Fruit fly (Drosophila melanogaster) whole organism, embryonic: ENCODE results near the gene CG12592.

Experiments
- Antp ChIP-seq: fragments of 200-800 bp; sonication (Bioruptor generic); optimal IDR thresholded peaks from 3 replicates; lab custom pipeline; 2016; ENCODE audit warnings: missing biosample characterization, missing genetic modification characterization
- Asciz ChIP-seq: fragments of 200-800 bp; sonication (Bioruptor generic); optimal IDR thresholded peaks from 2 replicates; lab custom pipeline; 2017; ENCODE audit warnings: missing biosample characterization, mild to moderate bottlenecking, missing genetic modification characterization, missing genetic modification reagents
- CG10147 ChIP-seq: fragments of 200-800 bp; sonication (Bioruptor generic); optimal IDR thresholded peaks from 2 replicates; lab custom pipeline; 2019; ENCODE audit warnings: missing biosample characterization, mild to moderate bottlenecking, missing genetic modification characterization, moderate library complexity
- CG10543 ChIP-seq: fragments of 200-800 bp; sonication (Bioruptor generic); optimal IDR thresholded peaks from 3 replicates; lab custom pipeline; 2017; ENCODE audit warnings: missing biosample characterization, mild to moderate bottlenecking, missing genetic modification characterization, moderate library complexity
- CG11398 ChIP-seq: fragments of 200-800 bp; sonication (Bioruptor generic); optimal IDR thresholded peaks from 2 replicates; lab custom pipeline; 2016; ENCODE audit warnings: missing biosample characterization, missing genetic modification characterization
- CG11723 ChIP-seq: fragments of 200-800 bp; sonication (Bioruptor generic); optimal IDR thresholded peaks from 2 replicates; lab custom pipeline; 2017; ENCODE audit warnings: missing biosample characterization, mild to moderate bottlenecking, missing genetic modification characterization
- CG12071 ChIP-seq: fragments of 200-800 bp; sonication (Bioruptor generic); optimal IDR thresholded peaks from 3 replicates; lab custom pipeline; 2018; ENCODE audit warnings: missing biosample characterization, mild to moderate bottlenecking, missing genetic modification characterization
- CG13123 ChIP-seq: fragments of 200-800 bp; sonication (Bioruptor generic); optimal IDR thresholded peaks from 2 replicates; lab custom pipeline; 2016; ENCODE audit warnings: missing biosample characterization, missing genetic modification characterization
- CG14710 ChIP-seq: fragments of 200-800 bp; sonication (Bioruptor generic); optimal IDR thresholded peaks from 3 replicates; lab custom pipeline; 2019; ENCODE audit warnings: missing biosample characterization, mild to moderate bottlenecking, missing genetic modification characterization, moderate library complexity
- CG15011 ChIP-seq: fragments of 200-800 bp; sonication (Bioruptor generic); optimal IDR thresholded peaks from 3 replicates; lab custom pipeline; 2018; ENCODE audit warnings: missing biosample characterization, mild to moderate bottlenecking, missing genetic modification characterization
- CG15479 ChIP-seq: fragments of 200-800 bp; sonication (Bioruptor generic); optimal IDR thresholded peaks from 3 replicates; lab custom pipeline; 2019; ENCODE audit warnings: missing biosample characterization, mild to moderate bottlenecking, missing genetic modification characterization, moderate library complexity
- CG15514 ChIP-seq: fragments of 200-800 bp; sonication (Bioruptor generic); optimal IDR thresholded peaks from 3 replicates; lab custom pipeline; 2017; ENCODE audit warnings: missing biosample characterization, missing genetic modification characterization, mild to moderate bottlenecking, moderate library complexity, missing genetic modification reagents
- CG17802 ChIP-seq: fragments of 200-800 bp; sonication (Bioruptor generic); optimal IDR thresholded peaks from 2 replicates; lab custom pipeline; 2018; ENCODE audit warnings: missing biosample characterization, mild to moderate bottlenecking, missing genetic modification characterization, moderate library complexity
- CG18476 ChIP-seq: fragments of 200-800 bp; sonication (Bioruptor generic); optimal IDR thresholded peaks from 2 replicates; lab custom pipeline; 2016; ENCODE audit warnings: missing biosample characterization, mild to moderate bottlenecking, missing genetic modification characterization
- CG18599 ChIP-seq: fragments of 200-800 bp; sonication (Bioruptor generic); optimal IDR thresholded peaks from 3 replicates; lab custom pipeline; 2017; ENCODE audit warnings: missing biosample characterization, missing genetic modification characterization, mild to moderate bottlenecking, moderate library complexity, missing genetic modification reagents
- CG2202 ChIP-seq: fragments of 200-800 bp; sonication (Bioruptor generic); optimal IDR thresholded peaks from 2 replicates; lab custom pipeline; 2018; ENCODE audit warnings: missing biosample characterization, mild to moderate bottlenecking, missing genetic modification characterization
- CG2712 ChIP-seq: fragments of 200-800 bp; optimal IDR thresholded peaks from 3 replicates; lab custom pipeline; 2019; ENCODE audit warnings: missing biosample characterization, mild to moderate bottlenecking, missing genetic modification characterization, moderate library complexity
- CG31365 ChIP-seq: fragments of 200-800 bp; sonication (Bioruptor generic); optimal IDR thresholded peaks from 2 replicates; lab custom pipeline; 2018; ENCODE audit warnings: missing biosample characterization, mild to moderate bottlenecking, missing genetic modification characterization
- CG3995 ChIP-seq: fragments of 200-800 bp; sonication (Bioruptor generic); optimal IDR thresholded peaks from 3 replicates; lab custom pipeline; 2016; ENCODE audit warnings: missing biosample characterization, missing genetic modification characterization
- CG5180 ChIP-seq: fragments of 200-800 bp; sonication (Bioruptor generic); optimal IDR thresholded peaks from 3 replicates; lab custom pipeline; 2017; ENCODE audit warnings: missing biosample characterization, missing genetic modification characterization, mild to moderate bottlenecking, moderate library complexity, missing genetic modification reagents
- CG6254 ChIP-seq: fragments of 200-800 bp; sonication (Bioruptor generic); optimal IDR thresholded peaks from 3 replicates; lab custom pipeline; 2017; ENCODE audit warnings: mild to moderate bottlenecking, missing biosample characterization, missing genetic modification reagents, missing genetic modification characterization
- CG7987 ChIP-seq: fragments of 200-800 bp; sonication (Bioruptor generic); optimal IDR thresholded peaks from 2 replicates; lab custom pipeline; 2018; ENCODE audit warnings: missing biosample characterization, mild to moderate bottlenecking, missing genetic modification characterization, moderate library complexity
- CHES-1-like ChIP-seq: fragments of 200-800 bp; sonication (Bioruptor generic); optimal IDR thresholded peaks from 2 replicates; lab custom pipeline; 2016; ENCODE audit warnings: missing biosample characterization, missing genetic modification characterization
- D19A ChIP-seq: fragments of 200-800 bp; optimal IDR thresholded peaks from 3 replicates; lab custom pipeline; 2019; ENCODE audit warnings: missing biosample characterization, mild to moderate bottlenecking, missing genetic modification characterization, moderate library complexity
- Fer2 ChIP-seq: fragments of 200-800 bp; sonication (Bioruptor generic); optimal IDR thresholded peaks from 2 replicates; lab custom pipeline; 2018; ENCODE audit warnings: missing biosample characterization, mild to moderate bottlenecking, missing genetic modification characterization, moderate library complexity
- Gug ChIP-seq: fragments of 200-800 bp; sonication (Bioruptor generic); IDR thresholded peaks from 4 replicates; pipeline ENCODE4 v1.3.6; 2022; ENCODE audit warnings: missing biosample characterization, missing genetic modification characterization
- HHEX ChIP-seq: fragments of 200-800 bp; sonication (Bioruptor generic); optimal IDR thresholded peaks from 3 replicates; lab custom pipeline; 2017; ENCODE audit warnings: missing biosample characterization, mild to moderate bottlenecking, missing genetic modification characterization, missing genetic modification reagents
- Hey ChIP-seq: fragments of 200-800 bp; sonication (Bioruptor generic); optimal IDR thresholded peaks from 3 replicates; lab custom pipeline; 2018; ENCODE audit warnings: missing biosample characterization, mild to moderate bottlenecking, missing genetic modification characterization
- Myb ChIP-seq: fragments of 200-800 bp; sonication (Bioruptor generic); optimal IDR thresholded peaks from 2 replicates; lab custom pipeline; 2016; ENCODE audit warnings: missing biosample characterization, missing genetic modification characterization
- Nf-YC ChIP-seq: fragments of 200-800 bp; optimal IDR thresholded peaks from 3 replicates; lab custom pipeline; 2019; ENCODE audit warnings: missing biosample characterization, mild to moderate bottlenecking, missing genetic modification characterization, moderate library complexity
- Side ChIP-seq: fragments of 200-800 bp; sonication (Bioruptor generic); optimal IDR thresholded peaks from 2 replicates; lab custom pipeline; 2016; ENCODE audit warnings: missing biosample characterization, missing genetic modification characterization
- Stat92E ChIP-seq, 3 experiments: fragments of >200 bp in 2 of 3; fragments of 200-800 bp in 1 of 3; sonication (Bioruptor generic) in 1 of 3; optimal IDR thresholded peaks; 2 replicates each; lab custom pipeline; 2017 to 2019; ENCODE audit warnings: missing biosample characterization in 3 of 3, missing genetic modification characterization in 3 of 3, mild to moderate bottlenecking in 1 of 3, moderate library complexity in 1 of 3
- Tbp ChIP-seq: fragments of >200 bp; optimal IDR thresholded peaks from 2 replicates; lab custom pipeline; 2018; ENCODE audit warnings: missing biosample characterization, missing genetic modification characterization
- Vsx1 ChIP-seq: fragments of 200-800 bp; sonication (Bioruptor generic); optimal IDR thresholded peaks from 2 replicates; lab custom pipeline; 2017; ENCODE audit warnings: missing biosample characterization, mild to moderate bottlenecking, missing genetic modification characterization, missing genetic modification reagents
- bcd ChIP-seq: fragments of 200-800 bp; sonication (Bioruptor generic); optimal IDR thresholded peaks from 2 replicates; lab custom pipeline; 2017; ENCODE audit warnings: missing biosample characterization, mild to moderate bottlenecking, missing genetic modification characterization
- dmrt99B ChIP-seq: fragments of 200-800 bp; sonication (Bioruptor generic); optimal IDR thresholded peaks from 2 replicates; lab custom pipeline; 2018; ENCODE audit warnings: missing biosample characterization, mild to moderate bottlenecking, missing genetic modification characterization, moderate library complexity
- gem ChIP-seq: fragments of 200-800 bp; sonication (Bioruptor generic); optimal IDR thresholded peaks from 2 replicates; lab custom pipeline; 2019; ENCODE audit warnings: missing biosample characterization, mild to moderate bottlenecking, missing genetic modification characterization, moderate library complexity
- grn ChIP-seq: fragments of 200-800 bp; sonication (Bioruptor generic); optimal IDR thresholded peaks from 3 replicates; lab custom pipeline; 2017; ENCODE audit warnings: missing biosample characterization, missing genetic modification characterization
- insv ChIP-seq, 2 experiments: fragments of 200-800 bp; sonication (Bioruptor generic); optimal IDR thresholded peaks; 3 replicates each; lab custom pipeline; 2016 to 2018; ENCODE audit warnings: missing biosample characterization in 2 of 2, missing genetic modification characterization in 2 of 2
- mirr ChIP-seq: fragments of 200-800 bp; sonication (Bioruptor generic); optimal IDR thresholded peaks from 3 replicates; lab custom pipeline; 2018; ENCODE audit warnings: missing biosample characterization, mild to moderate bottlenecking, missing genetic modification characterization
- onecut ChIP-seq: fragments of 200-800 bp; sonication (Bioruptor generic); IDR thresholded peaks from 2 replicates; pipeline ENCODE4 v1.3.6; 2022; ENCODE audit warnings: missing biosample characterization, missing genetic modification characterization
- pzg ChIP-seq: fragments of 200-800 bp; sonication (Bioruptor generic); optimal IDR thresholded peaks from 3 replicates; lab custom pipeline; 2018; ENCODE audit warnings: missing biosample characterization, mild to moderate bottlenecking, missing genetic modification characterization, moderate library complexity
- salm ChIP-seq: fragments of 200-800 bp; sonication (Bioruptor generic); optimal IDR thresholded peaks from 2 replicates; lab custom pipeline; 2018; ENCODE audit warnings: missing biosample characterization, mild to moderate bottlenecking, missing genetic modification characterization
- sens ChIP-seq: fragments of 200-800 bp; sonication (Bioruptor generic); peaks from one replicate; lab custom pipeline; 2016; ENCODE audit warnings: missing biosample characterization, missing genetic modification characterization
- seq ChIP-seq: fragments of 200-800 bp; sonication (Bioruptor generic); IDR thresholded peaks from 2 replicates; pipeline ENCODE4 v1.3.6; 2022; ENCODE audit warnings: missing biosample characterization, missing genetic modification characterization
- sisA ChIP-seq: fragments of 200-800 bp; sonication (Bioruptor generic); IDR thresholded peaks from 2 replicates; pipeline ENCODE4 v1.3.6; 2022; ENCODE audit warnings: missing biosample characterization, missing genetic modification characterization
- tin ChIP-seq: fragments of 200-800 bp; sonication (Bioruptor generic); optimal IDR thresholded peaks from 3 replicates; lab custom pipeline; 2016; ENCODE audit warnings: missing biosample characterization, missing genetic modification characterization
- ttk ChIP-seq: fragments of 200-800 bp; sonication (Bioruptor generic); IDR thresholded peaks from 2 replicates; pipeline ENCODE4 v2.1.2; 2022; ENCODE audit warnings: missing biosample characterization, missing genetic modification characterization

CG12592 gene

DNA sequence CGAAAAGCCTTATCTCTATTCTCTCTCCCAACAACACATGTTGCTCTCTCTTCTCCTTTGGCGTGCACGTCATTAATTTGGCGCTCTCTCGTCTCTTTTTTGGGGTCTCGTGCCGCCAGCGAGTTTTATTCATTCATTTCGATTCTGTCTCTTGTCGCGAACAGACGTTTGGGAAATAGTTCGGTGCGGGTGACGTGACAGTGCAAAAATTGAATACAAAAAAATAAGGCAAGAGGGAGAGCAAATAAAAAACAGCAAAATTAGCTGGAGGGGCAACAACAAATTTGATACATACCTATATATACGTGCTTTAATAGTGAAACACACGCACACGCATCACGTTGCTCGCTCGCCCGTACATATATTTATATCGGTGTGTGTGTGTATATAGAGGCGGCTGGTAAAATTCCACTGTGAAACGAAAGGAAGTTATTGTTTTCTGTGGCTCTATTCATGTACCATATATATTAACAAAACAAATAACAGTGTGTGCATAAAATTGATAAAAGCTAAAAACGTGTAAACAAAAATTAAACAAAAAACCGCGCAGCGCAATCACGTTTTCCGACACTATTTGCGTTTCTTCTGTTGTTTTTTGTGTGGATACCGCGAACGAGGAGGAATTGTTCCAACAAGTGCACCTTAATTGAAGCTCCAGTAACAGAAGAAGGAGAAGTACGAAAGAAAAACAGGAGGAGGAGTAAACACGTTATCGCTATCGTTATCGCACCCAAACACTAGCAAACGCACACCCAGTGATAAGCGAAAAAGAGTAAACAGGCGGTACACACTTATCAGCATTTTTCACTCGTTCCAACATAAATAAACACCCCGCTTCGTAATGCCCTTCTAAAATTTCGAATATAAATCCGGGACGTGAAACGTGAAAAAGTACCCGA lies 50.2 kb downstream of the CG12592 start, which contains the start of gene cwo (continued):
- TF ChIP-seq ttk (GFP tag; lab: Robert Waterston, UW) (no peak), Myb (peak; percentile 10), mirr (GFP tag; lab: Kevin White, UChicago) (peak; percentile 77), dmrt99B (tag; lab: Kevin White, UChicago) (no peak), Fer2 (no peak), CG31365 (tag; lab: Kevin White, UChicago) (peak; percentile 40), CG6254 (peak; percentile 56), CG13123 (GFP tag; lab: Kevin White, UChicago) (peak; percentile 12), CG10543 (GFP tag; lab: Kevin White, UChicago) (peak; percentile 36), CG17802 (tag; lab: Kevin White, UChicago) (no peak), D19A (tag; lab: Kevin White, UChicago) (peak; percentile 89), CG18599 (GFP tag; lab: Kevin White, UChicago) (peak; percentile 22), sens (GFP tag; lab: Kevin White, UChicago) (peak; percentile 88), Side (GFP tag; lab: Kevin White, UChicago) (peak; percentile 12), CG15011 (GFP tag; lab: Kevin White, UChicago) (peak; percentile 17), CG11398 (peak; percentile 29), CG15479 (GFP tag; lab: Kevin White, UChicago) (peak; percentile 12), CHES-1-like (GFP tag; lab: Kevin White, UChicago) (peak; percentile 60), CG11723 (GFP tag; lab: Kevin White, UChicago) (no peak), sisA (GFP tag; lab: Robert Waterston, UW) (no peak), CG10147 (GFP tag; lab: Kevin White, UChicago) (no peak), seq (GFP tag; lab: Robert Waterston, UW) (no peak), CG5180 (GFP tag; lab: Kevin White, UChicago) (peak; percentile 33), onecut (peak; percentile 53), bcd (no peak), salm (tag; lab: Kevin White, UChicago) (no peak), HHEX (GFP tag; lab: Kevin White, UChicago) (peak; percentile 52), CG14710 (tag; lab: Kevin White, UChicago) (peak; percentile 9), Gug (peak; percentile 36; the same call in 1 of the 4 replicates), CG7987 (GFP tag; lab: Kevin White, UChicago) (peak; percentile 80), gem (tag; lab: Kevin White, UChicago) (peak; percentile 14), Antp (no peak), grn (GFP tag; lab: Kevin White, UChicago) (peak; percentile 85), CG18476 (GFP tag; lab: Kevin White, UChicago) (peak; percentile 8), insv (GFP tag; optimal IDR thresholded peaks at IDR 0.05; lab: Kevin White, UChicago) (no peak), Vsx1 (GFP tag; lab: Kevin White, UChicago) (peak; percentile 60), Asciz (GFP tag; lab: Kevin White, UChicago) (peak; percentile 65), Hey (tag; lab: Kevin White, UChicago) (peak; percentile 54), CG12071 (peak; percentile 47), CG2202 (tag; lab: Kevin White, UChicago) (peak; percentile 66), Stat92E (GFP tag; optimal IDR thresholded peaks at IDR 0.05; lab: Kevin White, UChicago) (peak in 1 of 3 experiments; percentile 44), Nf-YC (tag; lab: Kevin White, UChicago) (no peak), Tbp (no peak), pzg (GFP tag; lab: Kevin White, UChicago) (no peak), CG2712 (tag; lab: Kevin White, UChicago) (peak; percentile 14), CG15514 (peak; percentile 25), CG3995 (GFP tag; lab: Kevin White, UChicago) (peak; percentile 35), tin (no peak)
